Worm (Caenorhabditis elegans) whole organism, L1 larva: Measurements from ENCODE around the gene C26F1.3.
A peak's percentile ranks its signal among the peaks of the same experiment; 100 is the strongest.

Experiments used
- blmp-1 ChIP-seq: fragments of 150-350 bp; optimal IDR thresholded peaks from 2 replicates; lab custom pipeline; 2014; ENCODE audit warnings: missing biosample characterization, missing genetic modification characterization
- efl-1 ChIP-seq, 4 experiments: fragments of 150-350 bp; optimal IDR thresholded peaks in 3 of 4; peaks in 1 of 4; 1 replicate in 1 of 4; 2 replicates in 3 of 4; lab custom pipeline; 2014; ENCODE audit warnings: missing biosample characterization in 2 of 4, missing genetic modification characterization in 2 of 4, missing genetic modification reagents in 2 of 4
- elt-2 ChIP-seq: sonication (generic microtip); optimal IDR thresholded peaks from 2 replicates; lab custom pipeline; 2016; ENCODE audit warnings: missing genetic modification characterization, mild to moderate bottlenecking, inconsistent platforms, missing compliant biosample characterization, missing genetic modification reagents
- elt-3 ChIP-seq, 6 experiments: fragments of 150-350 bp in 1 of 6; sonication (generic microtip); optimal IDR thresholded peaks; 2 replicates each; lab custom pipeline; 2017 to 2018; ENCODE audit warnings: missing biosample characterization in 6 of 6, missing genetic modification characterization in 6 of 6, inconsistent platforms in 1 of 6
- mdl-1 ChIP-seq, 2 experiments: fragments of 150-350 bp; optimal IDR thresholded peaks; 2 replicates each; lab custom pipeline; 2014 to 2017; ENCODE audit warnings: missing biosample characterization in 2 of 2, missing genetic modification characterization in 2 of 2, inconsistent platforms in 1 of 2
- unc-98 ChIP-seq: fragments of 200-800 bp; sonication (Bioruptor generic); IDR thresholded peaks from 2 replicates; pipeline ENCODE4 v1.3.6; 2022; ENCODE audit warnings: missing genetic modification characterization, missing compliant biosample characterization

DNA sequence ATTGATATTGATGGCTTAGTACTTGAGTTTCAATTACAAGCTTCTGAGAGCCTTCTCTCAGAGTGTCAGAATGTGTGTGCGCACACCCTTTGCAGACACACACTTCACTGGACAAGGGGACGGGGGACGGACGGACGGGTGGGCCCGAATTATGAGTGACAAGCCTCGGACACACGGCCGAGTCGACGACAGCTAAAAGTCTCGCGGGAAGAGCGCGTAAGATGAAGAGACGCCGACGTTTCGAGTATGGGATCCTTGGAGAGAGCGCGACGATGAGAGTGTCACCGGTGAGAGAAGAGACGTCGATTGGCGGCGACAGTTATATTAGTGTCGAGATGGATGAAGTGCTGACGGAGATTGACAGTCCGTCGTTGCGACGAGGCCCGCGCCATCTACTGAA, 31.2 kb upstream of the C26F1.3 start:
- no peak for TF ChIP-seq unc-98 (GFP tag; lab: Robert Waterston, UW)
- TF ChIP-seq elt-2 (tag; lab: Kevin White, UChicago), result no peak
- TF ChIP-seq elt-3 (tag; optimal IDR thresholded peaks at IDR 0.05; lab: Kevin White, UChicago), result no peak
- TF ChIP-seq efl-1 (optimal IDR thresholded peaks at IDR 0.05; lab: Kevin White, UChicago), result peak in 1 of 2 experiments; percentile 23
- no peak for TF ChIP-seq efl-1 (GFP tag; optimal IDR thresholded peaks at IDR 0.05 in 1 of 2; lab: Kevin White, UChicago)
- no peak for TF ChIP-seq mdl-1 (tag; optimal IDR thresholded peaks at IDR 0.05; lab: Kevin White, UChicago)
- TF ChIP-seq blmp-1 (tag; lab: Kevin White, UChicago), result no peak
